Worm (Caenorhabditis elegans) whole organism, late embryonic: Measurements from ENCODE around the gene F54B3.2.
"Not testable (repeated sequence)": the region's sequence is repeated elsewhere in the genome, so short reads cannot be mapped to it uniquely, and the experiment has no call there.

ENCODE experiments used
- C08G9.2 ChIP-seq: sonication (generic microtip); optimal IDR thresholded peaks from 2 replicates; lab custom pipeline; 2016; ENCODE audit warnings: mild to moderate bottlenecking, missing genetic modification characterization, moderate library complexity, missing compliant biosample characterization
- C38D4.7 ChIP-seq: fragments of 200-800 bp; sonication (Bioruptor generic); optimal IDR thresholded peaks from 2 replicates; lab custom pipeline; 2018; ENCODE audit warnings: mild to moderate bottlenecking, missing genetic modification characterization, moderate library complexity, missing compliant biosample characterization
- F13H6.1 ChIP-seq: sonication (generic microtip); optimal IDR thresholded peaks from 2 replicates; lab custom pipeline; 2016; ENCODE audit warnings: missing genetic modification characterization, missing compliant biosample characterization
- K02D7.2 ChIP-seq: sonication (generic microtip); optimal IDR thresholded peaks from 2 replicates; lab custom pipeline; 2017; ENCODE audit warnings: mild to moderate bottlenecking, missing genetic modification characterization, missing compliant biosample characterization
- K09A11.1 ChIP-seq: sonication (generic microtip); optimal IDR thresholded peaks from 2 replicates; lab custom pipeline; 2017; ENCODE audit warnings: antibody characterized with exemption, mild to moderate bottlenecking, missing genetic modification characterization, missing compliant biosample characterization; ENCODE audit not compliant: insufficient read depth
- T23F11.4 ChIP-seq: fragments of 200-800 bp; sonication (Bioruptor generic); optimal IDR thresholded peaks from 2 replicates; lab custom pipeline; 2018; ENCODE audit warnings: mild to moderate bottlenecking, missing genetic modification characterization, missing compliant biosample characterization
- ahr-1 ChIP-seq: sonication (generic microtip); optimal IDR thresholded peaks from 2 replicates; lab custom pipeline; 2016; ENCODE audit warnings: missing genetic modification characterization, missing compliant biosample characterization
- ceh-14 ChIP-seq: sonication (generic microtip); optimal IDR thresholded peaks from 2 replicates; lab custom pipeline; 2016; ENCODE audit warnings: missing genotype, missing genetic modification characterization, missing compliant biosample characterization
- ceh-18 ChIP-seq: sonication (generic microtip); optimal IDR thresholded peaks from 2 replicates; lab custom pipeline; 2016; ENCODE audit warnings: missing genetic modification characterization, missing compliant biosample characterization
- ceh-31 ChIP-seq: sonication (generic microtip); optimal IDR thresholded peaks from 2 replicates; lab custom pipeline; 2016; ENCODE audit warnings: missing genetic modification characterization, missing compliant biosample characterization
- ceh-45 ChIP-seq: fragments of 200-800 bp; sonication (Bioruptor generic); IDR thresholded peaks from 2 replicates; pipeline ENCODE4 v1.3.6; 2022; ENCODE audit warnings: missing genetic modification reagents, missing genetic modification characterization, missing compliant biosample characterization
- ceh-48 ChIP-seq: sonication (generic microtip); optimal IDR thresholded peaks from 2 replicates; lab custom pipeline; 2016; ENCODE audit warnings: missing genetic modification characterization, inconsistent platforms, missing compliant biosample characterization
- ceh-6 ChIP-seq: fragments of 200-800 bp; sonication (Bioruptor generic); optimal IDR thresholded peaks from 2 replicates; lab custom pipeline; 2018; ENCODE audit warnings: mild to moderate bottlenecking, missing genetic modification characterization, missing compliant biosample characterization
- che-1 ChIP-seq: sonication (generic microtip); optimal IDR thresholded peaks from 2 replicates; lab custom pipeline; 2016; ENCODE audit warnings: mild to moderate bottlenecking, missing genetic modification characterization, missing compliant biosample characterization
- dmd-4 ChIP-seq: sonication (generic microtip); optimal IDR thresholded peaks from 2 replicates; lab custom pipeline; 2016; ENCODE audit warnings: borderline replicate concordance, missing genetic modification characterization, missing compliant biosample characterization
- elt-4 ChIP-seq: sonication (generic microtip); optimal IDR thresholded peaks from 2 replicates; lab custom pipeline; 2016; ENCODE audit warnings: missing genetic modification characterization, missing compliant biosample characterization
- ets-4 ChIP-seq: sonication (generic microtip); optimal IDR thresholded peaks from 2 replicates; lab custom pipeline; 2016; ENCODE audit warnings: missing genetic modification characterization, missing compliant biosample characterization
- eyg-1 ChIP-seq: sonication (generic microtip); optimal IDR thresholded peaks from 2 replicates; lab custom pipeline; 2016; ENCODE audit warnings: missing genotype, missing genetic modification characterization, missing compliant biosample characterization
- fkh-6 ChIP-seq: sonication (generic microtip); optimal IDR thresholded peaks from 2 replicates; lab custom pipeline; 2016; ENCODE audit warnings: missing genetic modification characterization, missing compliant biosample characterization
- gmeb-2 ChIP-seq: sonication (generic microtip); optimal IDR thresholded peaks from 2 replicates; lab custom pipeline; 2016; ENCODE audit warnings: missing genetic modification characterization, inconsistent platforms, missing compliant biosample characterization
- hlh-13 ChIP-seq: fragments of 200-800 bp; sonication (Bioruptor generic); optimal IDR thresholded peaks from 2 replicates; lab custom pipeline; 2018; ENCODE audit warnings: mild to moderate bottlenecking, missing genetic modification characterization, missing compliant biosample characterization
- hlh-15 ChIP-seq: sonication (generic microtip); optimal IDR thresholded peaks from 2 replicates; lab custom pipeline; 2016; ENCODE audit warnings: missing genetic modification characterization, missing compliant biosample characterization
- hlh-6 ChIP-seq: sonication (generic microtip); optimal IDR thresholded peaks from 2 replicates; lab custom pipeline; 2016; ENCODE audit warnings: missing genotype, missing genetic modification characterization, missing compliant biosample characterization
- hlh-8 ChIP-seq: sonication (generic microtip); optimal IDR thresholded peaks from 2 replicates; lab custom pipeline; 2016; ENCODE audit warnings: missing genotype, missing genetic modification characterization, missing compliant biosample characterization
- lim-6 ChIP-seq: sonication (generic microtip); optimal IDR thresholded peaks from 2 replicates; lab custom pipeline; 2016; ENCODE audit warnings: missing genetic modification characterization, missing compliant biosample characterization
- lin-11 ChIP-seq: fragments of 200-800 bp; sonication (Bioruptor generic); optimal IDR thresholded peaks from 2 replicates; lab custom pipeline; 2018; ENCODE audit warnings: mild to moderate bottlenecking, missing genetic modification characterization, missing compliant biosample characterization
- madf-2 ChIP-seq: sonication (generic microtip); optimal IDR thresholded peaks from 2 replicates; lab custom pipeline; 2017; ENCODE audit warnings: missing genetic modification characterization, missing compliant biosample characterization
- nfya-1 ChIP-seq: sonication (generic microtip); optimal IDR thresholded peaks from 2 replicates; lab custom pipeline; 2017; ENCODE audit warnings: missing genetic modification characterization, mild to moderate bottlenecking, missing compliant biosample characterization, antibody characterized with exemption, moderate library complexity
- nhr-11 ChIP-seq: fragments of 150-350 bp; optimal IDR thresholded peaks from 2 replicates; lab custom pipeline; 2014; ENCODE audit warnings: missing biosample characterization, missing genetic modification characterization
- pat-9 ChIP-seq: fragments of 200-800 bp; sonication (Bioruptor generic); optimal IDR thresholded peaks from 2 replicates; lab custom pipeline; 2018; ENCODE audit warnings: mild to moderate bottlenecking, missing genetic modification characterization, moderate library complexity, missing compliant biosample characterization
- pha-4 ChIP-seq: fragments of 150-350 bp; optimal IDR thresholded peaks from 2 replicates; lab custom pipeline; 2018; ENCODE audit warnings: missing biosample characterization, missing genetic modification reagents, missing genetic modification characterization
- rnt-1 ChIP-seq: sonication (generic microtip); optimal IDR thresholded peaks from 2 replicates; lab custom pipeline; 2016; ENCODE audit warnings: missing genetic modification characterization, missing compliant biosample characterization
- sdc-2 ChIP-seq: sonication (generic microtip); optimal IDR thresholded peaks from 2 replicates; lab custom pipeline; 2016; ENCODE audit warnings: missing genotype, missing genetic modification characterization, missing compliant biosample characterization
- sox-4 ChIP-seq: sonication (generic microtip); optimal IDR thresholded peaks from 2 replicates; lab custom pipeline; 2017; ENCODE audit warnings: mild to moderate bottlenecking, missing genetic modification characterization, inconsistent platforms, missing compliant biosample characterization
- tbx-2 ChIP-seq: sonication (generic microtip); optimal IDR thresholded peaks from 2 replicates; lab custom pipeline; 2016; ENCODE audit warnings: missing genetic modification characterization, missing compliant biosample characterization
- tbx-7 ChIP-seq: sonication (generic microtip); optimal IDR thresholded peaks from 2 replicates; lab custom pipeline; 2016; ENCODE audit warnings: missing genotype, missing genetic modification characterization, missing compliant biosample characterization
- unc-3 ChIP-seq, 2 experiments: fragments of 200-800 bp in 1 of 2; sonication (Bioruptor generic) in 1 of 2; sonication (generic microtip) in 1 of 2; conservative IDR thresholded peaks in 1 of 2; optimal IDR thresholded peaks in 1 of 2; 2 replicates each; pipeline versions ENCODE4 v1.3.6 to Lab custom; 2016 to 2022; ENCODE audit warnings: missing compliant biosample characterization in 2 of 2, missing genetic modification characterization in 2 of 2, missing genetic modification reagents in 1 of 2
- ztf-16 ChIP-seq: sonication (generic microtip); optimal IDR thresholded peaks from 2 replicates; lab custom pipeline; 2017; ENCODE audit warnings: missing genetic modification characterization, missing compliant biosample characterization

F54B3.2 gene

ce11 chrII:10248355-10249041, 21.5 kb downstream of the F54B3.2 start, which contains the start of gene atad-3 (continued):
- TF ChIP-seq C08G9.2 (tag; lab: Kevin White, UChicago) (peak; percentile 98), hlh-15 (tag; lab: Kevin White, UChicago) (peak; percentile 68), ztf-16 (tag; lab: Kevin White, UChicago) (peak; percentile 80), nfya-1 (tag; lab: Kevin White, UChicago) (peak; percentile 63), pat-9 (tag; lab: Kevin White, UChicago) (peak; percentile 58), K09A11.1 (tag; lab: Kevin White, UChicago) (no peak), hlh-6 (tag; lab: Kevin White, UChicago) (peak; percentile 76), ceh-48 (tag; lab: Kevin White, UChicago) (peak; percentile 65), K02D7.2 (tag; lab: Kevin White, UChicago) (peak; percentile 27), ceh-6 (peak; percentile 70), unc-3 (GFP tag; conservative IDR thresholded peaks at IDR 0.05; lab: Robert Waterston, UW) (peak; percentile 95), unc-3 (tag; optimal IDR thresholded peaks at IDR 0.05; lab: Kevin White, UChicago) (peak; percentile 77), hlh-13 (GFP tag; lab: Kevin White, UChicago) (peak; percentile 60), ceh-31 (peak; percentile 100), ahr-1 (peak; percentile 91), C38D4.7 (GFP tag; lab: Kevin White, UChicago) (peak; percentile 55), che-1 (peak; percentile 16), ceh-14 (peak; percentile 97), madf-2 (peak; percentile 86), lin-11 (tag; lab: Kevin White, UChicago) (peak; percentile 51), nhr-11 (tag; lab: Kevin White, UChicago) (no peak), ceh-18 (tag; lab: Kevin White, UChicago) (peak; percentile 91), T23F11.4 (peak; percentile 56), gmeb-2 (tag; lab: Kevin White, UChicago) (peak; percentile 68), rnt-1 (tag; lab: Kevin White, UChicago) (peak; percentile 97), eyg-1 (tag; lab: Kevin White, UChicago) (peak; percentile 39), ets-4 (tag; lab: Kevin White, UChicago) (peak; percentile 92), tbx-7 (tag; lab: Kevin White, UChicago) (peak; percentile 90), pha-4 (no peak), dmd-4 (tag; lab: Kevin White, UChicago) (peak; percentile 89), fkh-6 (tag; lab: Kevin White, UChicago) (peak; percentile 84)

ce11 chrII:10247594-10248283, 22.2 kb downstream of the F54B3.2 start, which contains the start of gene nrde-2:
Gene nrde-2, minus strand, starts transcription at chrII:10247638.
- TF ChIP-seq rnt-1 (tag; lab: Kevin White, UChicago) (peak; percentile 5), tbx-7 (tag; lab: Kevin White, UChicago) (peak; percentile 22), ets-4 (tag; lab: Kevin White, UChicago) (peak; percentile 5), tbx-2 (peak; percentile 43), ceh-45 (0 out of 2 replicates have a peak, but pooled peaks have one; percentile 44), C08G9.2 (tag; lab: Kevin White, UChicago) (peak; percentile 5), unc-3 (GFP tag; conservative IDR thresholded peaks at IDR 0.05; lab: Robert Waterston, UW) (peak; percentile 45; the same call in 1 of the 2 replicates), ceh-31 (peak; percentile 70)
- not testable (repeated sequence) for TF ChIP-seq unc-3 (tag; optimal IDR thresholded peaks at IDR 0.05; lab: Kevin White, UChicago)
- TF ChIP-seq, all 69 proteins: peak for 8; not testable (repeated sequence) for 61

ce11 chrII:10247154-10247553, 22.8 kb downstream of the F54B3.2 start:
- TF ChIP-seq F13H6.1 (tag; lab: Kevin White, UChicago) (no peak), elt-4 (no peak), ceh-6 (no peak), sox-4 (no peak), hlh-8 (tag; lab: Kevin White, UChicago) (no peak), nhr-11 (tag; lab: Kevin White, UChicago) (no peak), lin-11 (tag; lab: Kevin White, UChicago) (no peak), lim-6 (tag; lab: Kevin White, UChicago) (no peak), sdc-2 (tag; lab: Kevin White, UChicago) (no peak)
